Fruit fly (Drosophila melanogaster) whole organism, adult: ENCODE measurements around the gene CG44000.
A peak's percentile ranks its signal among the peaks of the same experiment; 100 is the strongest.

ENCODE experiments used
- CG11617 ChIP-seq: fragments of 200-800 bp; sonication (Bioruptor generic); optimal IDR thresholded peaks from 2 replicates; lab custom pipeline; 2017; ENCODE audit warnings: mild to moderate bottlenecking, missing biosample characterization, missing genetic modification reagents, missing genetic modification characterization
- CG12768 ChIP-seq: fragments of 200-800 bp; sonication (Bioruptor generic); optimal IDR thresholded peaks from 2 replicates; lab custom pipeline; 2017; ENCODE audit warnings: missing biosample characterization, missing genetic modification characterization, mild to moderate bottlenecking, moderate library complexity, missing genetic modification reagents
- CG14711 ChIP-seq: fragments of 200-800 bp; sonication (Bioruptor generic); optimal IDR thresholded peaks from 2 replicates; lab custom pipeline; 2018; ENCODE audit warnings: missing biosample characterization, mild to moderate bottlenecking, missing genetic modification characterization, moderate library complexity
- CG1620 ChIP-seq: fragments of 200-800 bp; sonication (Bioruptor generic); optimal IDR thresholded peaks from 2 replicates; lab custom pipeline; 2016; ENCODE audit warnings: missing biosample characterization, missing genetic modification characterization
- CG33017 ChIP-seq: fragments of 200-800 bp; sonication (Bioruptor generic); optimal IDR thresholded peaks from 2 replicates; lab custom pipeline; 2018; ENCODE audit warnings: missing biosample characterization, mild to moderate bottlenecking, missing genetic modification characterization, moderate library complexity
- CG5204 ChIP-seq: fragments of 200-800 bp; sonication (Bioruptor generic); optimal IDR thresholded peaks from 2 replicates; lab custom pipeline; 2016; ENCODE audit warnings: missing biosample characterization, missing genetic modification characterization
- CG7045 ChIP-seq: fragments of 200-800 bp; sonication (Bioruptor generic); optimal IDR thresholded peaks from 2 replicates; lab custom pipeline; 2017; ENCODE audit warnings: missing biosample characterization, mild to moderate bottlenecking, missing genetic modification characterization
- CG7101 ChIP-seq: fragments of 200-800 bp; sonication (Bioruptor generic); optimal IDR thresholded peaks from 2 replicates; lab custom pipeline; 2018; ENCODE audit warnings: missing biosample characterization, mild to moderate bottlenecking, missing genetic modification characterization, moderate library complexity
- Clk ChIP-seq: fragments of 200-800 bp; sonication (Bioruptor generic); optimal IDR thresholded peaks from 2 replicates; lab custom pipeline; 2017; ENCODE audit warnings: missing biosample characterization, missing genetic modification characterization
- Crg-1 ChIP-seq: fragments of 200-800 bp; sonication (Bioruptor generic); optimal IDR thresholded peaks from 2 replicates; lab custom pipeline; 2016; ENCODE audit warnings: missing biosample characterization, missing genetic modification characterization
- Hr96 ChIP-seq: fragments of 200-800 bp; sonication (Bioruptor generic); optimal IDR thresholded peaks from 2 replicates; lab custom pipeline; 2016; ENCODE audit warnings: missing biosample characterization, missing genetic modification characterization
- Mnt ChIP-seq: fragments of 200-800 bp; sonication (Bioruptor generic); optimal IDR thresholded peaks from 2 replicates; lab custom pipeline; 2016; ENCODE audit warnings: missing biosample characterization, mild to moderate bottlenecking, missing genetic modification characterization
- bab1 ChIP-seq: fragments of 200-800 bp; sonication (Bioruptor generic); optimal IDR thresholded peaks from 3 replicates; lab custom pipeline; 2019; ENCODE audit warnings: missing biosample characterization, mild to moderate bottlenecking, missing genetic modification characterization, moderate library complexity
- cic ChIP-seq: fragments of 200-800 bp; sonication (Bioruptor generic); optimal IDR thresholded peaks from 2 replicates; lab custom pipeline; 2017; ENCODE audit warnings: missing biosample characterization, mild to moderate bottlenecking, missing genetic modification characterization, moderate library complexity
- cnc ChIP-seq, 2 experiments: fragments of >200 bp; optimal IDR thresholded peaks; 2 replicates each; lab custom pipeline; 2017
- kay ChIP-seq: fragments of 200-800 bp; sonication (Bioruptor generic); peaks from one replicate; lab custom pipeline; 2016; ENCODE audit warnings: missing biosample characterization, missing genetic modification characterization, borderline replicate concordance
- ovo ChIP-seq: fragments of 200-800 bp; sonication (Bioruptor generic); optimal IDR thresholded peaks from 2 replicates; lab custom pipeline; 2016; ENCODE audit warnings: missing biosample characterization, missing genetic modification characterization
- pad ChIP-seq: fragments of 200-800 bp; sonication (Bioruptor generic); optimal IDR thresholded peaks from 3 replicates; lab custom pipeline; 2017; ENCODE audit warnings: missing biosample characterization, missing genetic modification characterization, mild to moderate bottlenecking, moderate library complexity, missing genetic modification reagents
- tj ChIP-seq: fragments of 200-800 bp; sonication (Bioruptor generic); optimal IDR thresholded peaks from 3 replicates; lab custom pipeline; 2017; ENCODE audit warnings: missing biosample characterization, mild to moderate bottlenecking, missing genetic modification characterization, moderate library complexity
- toe ChIP-seq: fragments of 200-800 bp; sonication (Bioruptor generic); optimal IDR thresholded peaks from 2 replicates; lab custom pipeline; 2016; ENCODE audit warnings: missing biosample characterization, missing genetic modification characterization

The CG44000 gene

dm6 chr2L:5060952-5061478 is 17.9 kb downstream of the CG44000 start:
- peak; percentile 14 for TF ChIP-seq bab1 (GFP tag; lab: Kevin White, UChicago)
- no peak for TF ChIP-seq kay (GFP tag; lab: Kevin White, UChicago)
- TF ChIP-seq CG11617 (GFP tag; lab: Kevin White, UChicago) = peak; percentile 66
- peak; percentile 23 for TF ChIP-seq pad (GFP tag; lab: Kevin White, UChicago)
- TF ChIP-seq CG7045 (GFP tag; lab: Kevin White, UChicago) = peak; percentile 47
- peak; percentile 71 for TF ChIP-seq CG33017
- TF ChIP-seq cnc (optimal IDR thresholded peaks at IDR 0.05; lab: Kevin White, UChicago) = no peak
- no peak for TF ChIP-seq CG1620
- peak; percentile 4 for TF ChIP-seq Clk (GFP tag; lab: Kevin White, UChicago)
- no peak for TF ChIP-seq Hr96 (GFP tag; lab: Kevin White, UChicago)
- TF ChIP-seq CG7101 (tag; lab: Kevin White, UChicago) = peak; percentile 74
- peak; percentile 51 for TF ChIP-seq CG12768 (GFP tag; lab: Kevin White, UChicago)
- TF ChIP-seq Mnt (GFP tag; lab: Kevin White, UChicago) = peak; percentile 7
- peak; percentile 48 for TF ChIP-seq CG14711 (tag; lab: Kevin White, UChicago)
- no peak for TF ChIP-seq Crg-1 (GFP tag; lab: Kevin White, UChicago)
- TF ChIP-seq cic (GFP tag; lab: Kevin White, UChicago) = peak; percentile 83
- no peak for TF ChIP-seq toe (GFP tag; lab: Kevin White, UChicago)
- no peak for TF ChIP-seq CG5204
- peak; percentile 92 for TF ChIP-seq tj (GFP tag; lab: Kevin White, UChicago)
- TF ChIP-seq ovo (GFP tag; lab: Kevin White, UChicago) = no peak

dm6 chr2L:5062799-5063404 is 19.8 kb downstream of the CG44000 start:
- peak; percentile 13 for TF ChIP-seq cic (GFP tag; lab: Kevin White, UChicago)
- no peak for TF ChIP-seq toe (GFP tag; lab: Kevin White, UChicago)

dm6 chr2L:5063936-5064335 is 20.9 kb downstream of the CG44000 start:
- TF ChIP-seq tj (GFP tag; lab: Kevin White, UChicago) (peak; percentile 82), Crg-1 (GFP tag; lab: Kevin White, UChicago) (no peak), cnc (optimal IDR thresholded peaks at IDR 0.05; lab: Kevin White, UChicago) (no peak), pad (GFP tag; lab: Kevin White, UChicago) (peak; percentile 32), bab1 (GFP tag; lab: Kevin White, UChicago) (peak; percentile 0), Hr96 (GFP tag; lab: Kevin White, UChicago) (no peak), CG1620 (no peak), CG12768 (GFP tag; lab: Kevin White, UChicago) (peak; percentile 24), toe (GFP tag; lab: Kevin White, UChicago) (no peak), cic (GFP tag; lab: Kevin White, UChicago) (peak; percentile 48), CG7045 (GFP tag; lab: Kevin White, UChicago) (no peak)

- TF ChIP-seq CG1620 = peak; percentile 86
- peak; percentile 66 for TF ChIP-seq CG12768 (GFP tag; lab: Kevin White, UChicago)
- TF ChIP-seq cic (GFP tag; lab: Kevin White, UChicago) = peak; percentile 62
- TF ChIP-seq Clk (GFP tag; lab: Kevin White, UChicago) = peak; percentile 61
- TF ChIP-seq Hr96 (GFP tag; lab: Kevin White, UChicago) = peak; percentile 84
- TF ChIP-seq Crg-1 (GFP tag; lab: Kevin White, UChicago) = peak; percentile 73
- TF ChIP-seq pad (GFP tag; lab: Kevin White, UChicago) = peak; percentile 74
- TF ChIP-seq CG33017 = peak; percentile 54
- peak; percentile 57 for TF ChIP-seq CG7045 (GFP tag; lab: Kevin White, UChicago)
- TF ChIP-seq cnc (optimal IDR thresholded peaks at IDR 0.05; lab: Kevin White, UChicago) = no peak
- peak; percentile 54 for TF ChIP-seq tj (GFP tag; lab: Kevin White, UChicago)
- no peak for TF ChIP-seq CG5204
- TF ChIP-seq CG7101 (tag; lab: Kevin White, UChicago) = peak; percentile 81
- TF ChIP-seq CG11617 (GFP tag; lab: Kevin White, UChicago) = peak; percentile 87
- peak; percentile 18 for TF ChIP-seq kay (GFP tag; lab: Kevin White, UChicago)
- TF ChIP-seq bab1 (GFP tag; lab: Kevin White, UChicago) = peak; percentile 85
- no peak for TF ChIP-seq toe (GFP tag; lab: Kevin White, UChicago)
- peak; percentile 76 for TF ChIP-seq Mnt (GFP tag; lab: Kevin White, UChicago)
- peak; percentile 63 for TF ChIP-seq ovo (GFP tag; lab: Kevin White, UChicago)
- peak; percentile 61 for TF ChIP-seq CG14711 (tag; lab: Kevin White, UChicago)
These were observed 27.9 kb downstream of the CG44000 start, which contains the start of gene RpL37A for dm6 chr2L:5070797-5071579. Gene RpL37A (plus strand): TSS chr2L:5070957.

dm6 chr2L:5072357-5072756 is 29.3 kb downstream of the CG44000 start:
- peak; percentile 2 for TF ChIP-seq tj (GFP tag; lab: Kevin White, UChicago)
- peak; percentile 64 for TF ChIP-seq kay (GFP tag; lab: Kevin White, UChicago)
- TF ChIP-seq CG33017 = no peak
